Fruit fly (Drosophila melanogaster): ENCODE results near the gene CG9853.

The CG9853 gene

DNA sequence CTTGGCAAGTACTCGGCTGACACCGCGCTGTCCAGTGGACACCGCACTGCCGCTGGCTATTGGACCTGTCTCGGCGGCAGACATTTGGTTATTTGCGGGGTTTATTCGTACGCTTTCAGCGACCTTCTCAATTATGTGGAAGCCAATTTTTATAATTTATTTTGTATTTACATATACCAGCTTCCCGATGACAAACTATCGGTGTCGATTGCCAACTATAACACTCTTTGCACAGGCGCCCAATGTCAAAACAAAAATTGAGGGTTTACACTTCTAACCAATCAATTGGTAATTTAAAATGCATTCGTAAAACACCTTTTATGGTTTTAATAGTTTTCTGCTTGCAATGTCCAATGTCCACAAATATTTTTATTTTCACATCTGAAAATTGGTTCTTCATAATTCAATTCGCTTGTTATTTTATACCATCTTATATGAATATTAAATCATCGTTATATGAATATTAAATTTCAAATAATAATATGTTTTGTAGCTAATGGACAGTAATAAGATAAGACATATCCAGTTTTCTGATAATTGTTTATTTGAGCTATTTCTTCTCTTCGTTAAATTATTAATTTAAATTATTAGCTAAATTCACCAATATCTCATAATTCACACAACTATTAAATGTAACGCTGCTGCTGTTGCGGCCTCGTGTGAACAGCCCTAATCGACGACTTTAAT is 1.9 kb downstream of the CG9853 start (continued):
- TF ChIP-seq row (GFP tag; IDR thresholded peaks at IDR 0.05) (peak; percentile 87), prd (optimal IDR thresholded peaks at IDR 0.05) (no peak), prd (GFP tag; IDR thresholded peaks at IDR 0.05) (peak; percentile 48; the same call in 2 of the 3 replicates), CG16813 (GFP tag; IDR thresholded peaks at IDR 0.05; ENCODE audit: partially characterized antibody) (peak; percentile 26; the same call in 1 of the 3 replicates), ind (GFP tag; optimal IDR thresholded peaks at IDR 0.05) (peak; percentile 18), MESR4 (GFP tag; optimal IDR thresholded peaks at IDR 0.05) (peak; percentile 85), CG9437 (GFP tag; optimal IDR thresholded peaks at IDR 0.05) (peak; percentile 38), CG13424 (tag; optimal IDR thresholded peaks at IDR 0.05) (peak; percentile 9), Taf1 (GFP tag; IDR thresholded peaks at IDR 0.05) (no peak), CG11504 (tag; optimal IDR thresholded peaks at IDR 0.05) (no peak), CG13287 (GFP tag; IDR thresholded peaks at IDR 0.05; ENCODE audit: partially characterized antibody) (peak; percentile 15; the same call in 1 of the 2 replicates), crc (GFP tag; optimal IDR thresholded peaks at IDR 0.05) (no peak)

DNA sequence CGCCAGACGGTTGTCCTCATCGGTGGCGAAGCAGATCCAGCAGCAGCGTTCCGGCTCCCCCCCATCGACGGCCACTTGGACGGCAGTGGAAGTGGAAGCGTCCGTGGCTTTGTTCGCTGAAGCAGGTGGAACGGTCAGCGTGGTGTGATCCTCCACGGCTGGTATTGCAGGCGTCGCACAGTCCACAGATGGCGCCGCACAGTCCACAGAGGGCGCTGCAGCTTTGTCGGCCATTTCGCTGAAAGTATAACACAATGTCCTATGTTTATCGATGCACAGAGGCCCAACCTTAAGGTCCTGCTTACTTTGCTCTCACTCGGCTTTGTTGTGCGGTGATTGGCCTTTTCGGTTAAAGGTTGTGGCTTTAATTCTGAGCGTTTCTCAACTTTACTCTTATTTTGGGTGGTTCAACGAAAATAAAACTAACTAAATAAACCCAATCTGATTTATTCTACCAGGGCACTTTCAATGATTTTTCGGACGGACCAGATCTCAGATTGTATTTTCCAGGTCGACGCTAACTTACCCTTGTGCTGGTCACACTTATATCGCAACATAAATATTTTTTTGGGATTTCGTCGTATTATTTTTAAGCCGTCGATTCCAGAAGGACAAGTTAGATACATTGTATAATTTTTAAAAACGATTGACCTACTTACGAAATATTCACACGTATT is 4.3 kb downstream of the CG9853 start, which contains the start of gene CG9855:
Gene CG9855 (minus strand): TSS at position 473 of the 677 bp plus-strand sequence.
- TF ChIP-seq Sry-δ (GFP tag; optimal IDR thresholded peaks at IDR 0.05) = peak; percentile 40
- TF ChIP-seq h (optimal IDR thresholded peaks at IDR 0.05) = no peak
- TF ChIP-seq sens (GFP tag) = peak; percentile 48
- no peak for TF ChIP-seq Dad (GFP tag; optimal IDR thresholded peaks at IDR 0.05)
- TF ChIP-seq CG2129 (GFP tag; IDR thresholded peaks at IDR 0.05; ENCODE audit: partially characterized antibody) = no peak
- no peak for TF ChIP-seq HLH54F (GFP tag; optimal IDR thresholded peaks at IDR 0.05)
- TF ChIP-seq CG10321 (GFP tag; IDR thresholded peaks at IDR 0.05) = no peak
- TF ChIP-seq Oaz (GFP tag; IDR thresholded peaks at IDR 0.05) = no peak
- TF ChIP-seq Sox102F (GFP tag; optimal IDR thresholded peaks at IDR 0.05) = no peak
- TF ChIP-seq Dip2 (GFP tag; IDR thresholded peaks at IDR 0.05) = no peak
- TF ChIP-seq lmd (GFP tag; IDR thresholded peaks at IDR 0.05) = no peak
- TF ChIP-seq CG14441 (GFP tag; IDR thresholded peaks at IDR 0.05) = no peak
- TF ChIP-seq CG5180 (GFP tag; optimal IDR thresholded peaks at IDR 0.05) = no peak
- TF ChIP-seq her (GFP tag; optimal IDR thresholded peaks at IDR 0.05) = no peak
- no peak for TF ChIP-seq CG12219 (GFP tag; optimal IDR thresholded peaks at IDR 0.05)
- TF ChIP-seq CG7928 (GFP tag; optimal IDR thresholded peaks at IDR 0.05) = peak; percentile 66
- TF ChIP-seq MESR4 (GFP tag; optimal IDR thresholded peaks at IDR 0.05) = peak; percentile 75
- TF ChIP-seq bowl (GFP tag; IDR thresholded peaks at IDR 0.05) = no peak
- no peak for TF ChIP-seq Six4 (GFP tag; optimal IDR thresholded peaks at IDR 0.05)
- TF ChIP-seq row (GFP tag; IDR thresholded peaks at IDR 0.05) = peak; percentile 49
- no peak for TF ChIP-seq BtbVII (GFP tag; optimal IDR thresholded peaks at IDR 0.05)
- TF ChIP-seq seq (GFP tag; IDR thresholded peaks at IDR 0.05) = no peak
- peak; percentile 86 for TF ChIP-seq CG9797 (GFP tag; optimal IDR thresholded peaks at IDR 0.05)
- no peak for TF ChIP-seq CG13424 (tag; optimal IDR thresholded peaks at IDR 0.05)
- TF ChIP-seq crp (GFP tag; optimal IDR thresholded peaks at IDR 0.05) = no peak
- TF ChIP-seq CG17568 (GFP tag; optimal IDR thresholded peaks at IDR 0.05) = no peak
- TF ChIP-seq ro (GFP tag; IDR thresholded peaks at IDR 0.05) = no peak
- no peak for TF ChIP-seq CG5953 (GFP tag; IDR thresholded peaks at IDR 0.05)
- TF ChIP-seq CoRest (tag; optimal IDR thresholded peaks at IDR 0.05) = peak; percentile 23
- no peak for TF ChIP-seq pum (GFP tag; optimal IDR thresholded peaks at IDR 0.05)
- TF ChIP-seq CG18619 (GFP tag; optimal IDR thresholded peaks at IDR 0.05) = no peak
- no peak for TF ChIP-seq CG10543 (GFP tag; optimal IDR thresholded peaks at IDR 0.05)
- no peak for TF ChIP-seq Taf1 (GFP tag; IDR thresholded peaks at IDR 0.05)
- no peak for TF ChIP-seq ato (GFP tag; IDR thresholded peaks at IDR 0.05; ENCODE audit: partially characterized antibody)
- no peak for TF ChIP-seq wor (GFP tag; IDR thresholded peaks at IDR 0.05)
- TF ChIP-seq org-1 (GFP tag; optimal IDR thresholded peaks at IDR 0.05) = no peak
- no peak for TF ChIP-seq CG17612 (GFP tag; IDR thresholded peaks at IDR 0.05)
- no peak for TF ChIP-seq CrebB (tag; optimal IDR thresholded peaks at IDR 0.05)
- TF ChIP-seq lilli (GFP tag; optimal IDR thresholded peaks at IDR 0.05) = no peak
- no peak for TF ChIP-seq sob (GFP tag; IDR thresholded peaks at IDR 0.05)

Measured in whole organism, embryonic.